Worm (Caenorhabditis elegans) whole organism, young adult: Measurements from ENCODE around the gene best-20.

Experiments
- B0019.2 ChIP-seq: fragments of 200-800 bp; sonication (Bioruptor generic); conservative IDR thresholded peaks from 2 replicates; pipeline ENCODE4 v1.3.6; 2022; ENCODE audit warnings: missing genetic modification reagents, missing genetic modification characterization, missing compliant biosample characterization
- B0035.1 ChIP-seq: sonication (generic microtip); optimal IDR thresholded peaks from 2 replicates; lab custom pipeline; 2016; ENCODE audit warnings: missing genetic modification characterization, mild to moderate bottlenecking, missing compliant biosample characterization, missing genotype, missing genetic modification reagents
- B0336.3 ChIP-seq: fragments of 200-800 bp; sonication (Bioruptor generic); IDR thresholded peaks from 2 replicates; pipeline ENCODE4 v1.3.6; 2022; ENCODE audit warnings: missing genetic modification characterization, missing compliant biosample characterization
- D2030.7 ChIP-seq: fragments of 200-800 bp; sonication (Bioruptor generic); IDR thresholded peaks from 2 replicates; pipeline ENCODE4 v1.3.6; 2022; ENCODE audit warnings: missing genetic modification reagents, missing genetic modification characterization, missing compliant biosample characterization
- F23B12.7 ChIP-seq: sonication (generic microtip); optimal IDR thresholded peaks from 2 replicates; lab custom pipeline; 2017; ENCODE audit warnings: missing genetic modification characterization, mild to moderate bottlenecking, missing compliant biosample characterization, antibody characterized with exemption, moderate library complexity; ENCODE audit not compliant: insufficient read depth
- F37B4.10 ChIP-seq: fragments of 200-800 bp; sonication (Bioruptor generic); IDR thresholded peaks from 2 replicates; pipeline ENCODE4 v1.3.6; 2022; ENCODE audit warnings: missing genetic modification characterization, missing compliant biosample characterization
- F49E8.2 ChIP-seq: sonication (generic microtip); optimal IDR thresholded peaks from 3 replicates; lab custom pipeline; 2017; ENCODE audit warnings: missing genetic modification characterization, mild to moderate bottlenecking, missing compliant biosample characterization, antibody characterized with exemption, moderate library complexity; ENCODE audit not compliant: insufficient read depth
- F55B11.4 ChIP-seq: sonication (generic microtip); optimal IDR thresholded peaks from 2 replicates; lab custom pipeline; 2016; ENCODE audit warnings: missing compliant biosample characterization, missing genetic modification characterization, borderline replicate concordance; ENCODE audit not compliant: insufficient read depth
- K11D2.4 ChIP-seq: fragments of 200-800 bp; sonication (Bioruptor generic); IDR thresholded peaks from 2 replicates; pipeline ENCODE4 v1.3.6; 2022; ENCODE audit warnings: missing genetic modification reagents, missing genetic modification characterization, missing compliant biosample characterization
- K12H6.12 ChIP-seq: fragments of 200-800 bp; sonication (Bioruptor generic); optimal IDR thresholded peaks from 2 replicates; lab custom pipeline; 2018; ENCODE audit warnings: mild to moderate bottlenecking, missing genetic modification characterization, missing compliant biosample characterization
- Y56A3A.18 ChIP-seq: fragments of 200-800 bp; sonication (Bioruptor generic); IDR thresholded peaks from 2 replicates; pipeline ENCODE4 v1.3.6; 2022; ENCODE audit warnings: missing genetic modification reagents, missing genetic modification characterization, missing compliant biosample characterization
- Y79H2A.3 ChIP-seq: fragments of 200-800 bp; sonication (Bioruptor generic); conservative IDR thresholded peaks from 2 replicates; pipeline ENCODE4 v1.3.6; 2022; ENCODE audit warnings: missing genetic modification reagents, missing genetic modification characterization, missing compliant biosample characterization
- ZK185.1 ChIP-seq: sonication (generic microtip); optimal IDR thresholded peaks from 2 replicates; lab custom pipeline; 2016; ENCODE audit warnings: mild to moderate bottlenecking, missing genetic modification characterization, missing compliant biosample characterization; ENCODE audit not compliant: poor library complexity, severe bottlenecking
- ama-1 ChIP-seq, 3 experiments: fragments of 150-350 bp in 1 of 3; sonication (generic microtip) in 2 of 3; optimal IDR thresholded peaks; 2 replicates each; lab custom pipeline; 2014 to 2018; ENCODE audit warnings: missing biosample characterization in 2 of 3, missing genetic modification characterization in 2 of 3, missing genetic modification reagents in 2 of 3
- ccch-3 ChIP-seq: fragments of 200-800 bp; sonication (Bioruptor generic); optimal IDR thresholded peaks from 2 replicates; lab custom pipeline; 2018; ENCODE audit warnings: mild to moderate bottlenecking, missing genetic modification characterization, missing compliant biosample characterization
- ceh-100 ChIP-seq: fragments of 200-800 bp; sonication (Bioruptor generic); IDR thresholded peaks from 2 replicates; pipeline ENCODE4 v1.3.6; 2022; ENCODE audit warnings: missing genetic modification reagents, missing genetic modification characterization, missing compliant biosample characterization
- ceh-27 ChIP-seq: fragments of 200-800 bp; sonication (Bioruptor generic); optimal IDR thresholded peaks from 2 replicates; lab custom pipeline; 2018; ENCODE audit warnings: mild to moderate bottlenecking, missing genetic modification characterization, moderate library complexity, missing compliant biosample characterization
- ceh-79 ChIP-seq: sonication (generic microtip); optimal IDR thresholded peaks from 2 replicates; lab custom pipeline; 2017; ENCODE audit warnings: mild to moderate bottlenecking, missing genetic modification characterization, missing compliant biosample characterization
- dpl-1 ChIP-seq: fragments of 150-350 bp; optimal IDR thresholded peaks from 2 replicates; lab custom pipeline; 2014; ENCODE audit warnings: missing biosample characterization, missing genetic modification reagents, missing genetic modification characterization
- egl-44 ChIP-seq: fragments of 200-800 bp; sonication (Bioruptor generic); IDR thresholded peaks from 2 replicates; pipeline ENCODE4 v1.3.6; 2022; ENCODE audit warnings: missing genetic modification reagents, missing genetic modification characterization, missing compliant biosample characterization
- ekl-4 ChIP-seq: fragments of 200-800 bp; sonication (Bioruptor generic); IDR thresholded peaks from 2 replicates; pipeline ENCODE4 v1.3.6; 2022; ENCODE audit warnings: missing genetic modification reagents, missing genetic modification characterization, missing compliant biosample characterization
- gei-17 ChIP-seq: fragments of 200-800 bp; sonication (Bioruptor generic); optimal IDR thresholded peaks from 2 replicates; lab custom pipeline; 2018; ENCODE audit warnings: mild to moderate bottlenecking, missing genetic modification characterization, missing compliant biosample characterization
- hlh-12 ChIP-seq: sonication (generic microtip); optimal IDR thresholded peaks from 2 replicates; lab custom pipeline; 2016; ENCODE audit warnings: missing genetic modification characterization, missing compliant biosample characterization
- hmg-1.2 ChIP-seq: fragments of 200-800 bp; sonication (Bioruptor generic); IDR thresholded peaks from 2 replicates; pipeline ENCODE4 v1.3.6; 2022; ENCODE audit warnings: missing genetic modification reagents, missing genetic modification characterization, missing compliant biosample characterization
- hrde-1 ChIP-seq: sonication (generic microtip); optimal IDR thresholded peaks from 2 replicates; lab custom pipeline; 2016; ENCODE audit warnings: missing genetic modification characterization, mild to moderate bottlenecking, missing compliant biosample characterization, moderate library complexity, missing genotype, missing genetic modification reagents, borderline replicate concordance
- let-526 ChIP-seq: fragments of 200-800 bp; sonication (Bioruptor generic); IDR thresholded peaks from 2 replicates; pipeline ENCODE4 v1.3.6; 2022; ENCODE audit warnings: missing genetic modification reagents, missing genetic modification characterization, missing compliant biosample characterization
- let-607 ChIP-seq, 2 experiments: fragments of 200-800 bp in 1 of 2; sonication (Bioruptor generic) in 1 of 2; sonication (generic microtip) in 1 of 2; optimal IDR thresholded peaks; 2 replicates each; lab custom pipeline; 2016 to 2018; ENCODE audit warnings: mild to moderate bottlenecking in 2 of 2, missing compliant biosample characterization in 2 of 2, missing genetic modification characterization in 2 of 2, moderate library complexity in 2 of 2, missing genotype in 1 of 2
- lin-26 ChIP-seq: fragments of 200-800 bp; sonication (Bioruptor generic); IDR thresholded peaks from 2 replicates; pipeline ENCODE4 v1.3.6; 2022; ENCODE audit warnings: missing genetic modification reagents, missing genetic modification characterization, missing compliant biosample characterization
- lsl-1 ChIP-seq: fragments of 200-800 bp; sonication (Bioruptor generic); optimal IDR thresholded peaks from 2 replicates; lab custom pipeline; 2018; ENCODE audit warnings: mild to moderate bottlenecking, missing genetic modification characterization, moderate library complexity, missing compliant biosample characterization
- mcd-1 ChIP-seq: fragments of 200-800 bp; sonication (Bioruptor generic); IDR thresholded peaks from 2 replicates; pipeline ENCODE4 v1.3.6; 2022; ENCODE audit warnings: missing genetic modification reagents, missing genetic modification characterization, missing compliant biosample characterization
- nhr-27 ChIP-seq: fragments of 200-800 bp; sonication (Bioruptor generic); optimal IDR thresholded peaks from 2 replicates; lab custom pipeline; 2018; ENCODE audit warnings: mild to moderate bottlenecking, missing genetic modification characterization, moderate library complexity, missing compliant biosample characterization
- nhr-90 ChIP-seq: sonication (generic microtip); optimal IDR thresholded peaks from 2 replicates; lab custom pipeline; 2016; ENCODE audit warnings: missing genotype, mild to moderate bottlenecking, missing genetic modification characterization, missing compliant biosample characterization
- sea-2 ChIP-seq: fragments of 200-800 bp; sonication (Bioruptor generic); IDR thresholded peaks from 2 replicates; pipeline ENCODE4 v1.3.6; 2022; ENCODE audit warnings: missing genetic modification characterization, missing compliant biosample characterization
- snpc-1.3 ChIP-seq: sonication (generic microtip); optimal IDR thresholded peaks from 2 replicates; lab custom pipeline; 2017; ENCODE audit warnings: missing genetic modification characterization, mild to moderate bottlenecking, missing compliant biosample characterization, antibody characterized with exemption, moderate library complexity, missing genotype, missing genetic modification reagents; ENCODE audit not compliant: insufficient read depth
- snpc-4 ChIP-seq, 5 experiments: fragments of 150-350 bp in 1 of 5; sonication (generic microtip) in 4 of 5; optimal IDR thresholded peaks; 2 replicates each; lab custom pipeline; 2014 to 2018; ENCODE audit warnings: missing genetic modification characterization in 5 of 5, missing biosample characterization in 3 of 5, antibody characterized with exemption in 2 of 5, mild to moderate bottlenecking in 2 of 5, missing compliant biosample characterization in 2 of 5, missing genotype in 2 of 5, moderate library complexity in 2 of 5, missing genetic modification reagents in 1 of 5
- somi-1 ChIP-seq: fragments of 200-800 bp; sonication (Bioruptor generic); optimal IDR thresholded peaks from 2 replicates; lab custom pipeline; 2018; ENCODE audit warnings: mild to moderate bottlenecking, missing genetic modification characterization, missing compliant biosample characterization
- sptf-2 ChIP-seq: fragments of 200-800 bp; sonication (Bioruptor generic); optimal IDR thresholded peaks from 2 replicates; lab custom pipeline; 2018; ENCODE audit warnings: mild to moderate bottlenecking, missing genetic modification characterization, missing compliant biosample characterization
- unc-130 ChIP-seq: sonication (generic microtip); optimal IDR thresholded peaks from 2 replicates; lab custom pipeline; 2016; ENCODE audit warnings: missing genetic modification reagents, missing genetic modification characterization, missing compliant biosample characterization
- ztf-18 ChIP-seq: sonication (generic microtip); optimal IDR thresholded peaks from 2 replicates; lab custom pipeline; 2016; ENCODE audit warnings: missing genotype, mild to moderate bottlenecking, missing genetic modification characterization, missing compliant biosample characterization
- ztf-25 ChIP-seq: fragments of 200-800 bp; sonication (Bioruptor generic); IDR thresholded peaks from 2 replicates; pipeline ENCODE4 v1.3.6; 2022; ENCODE audit warnings: missing genetic modification reagents, missing genetic modification characterization, missing compliant biosample characterization
- ztf-26 ChIP-seq: sonication (generic microtip); optimal IDR thresholded peaks from 2 replicates; lab custom pipeline; 2017; ENCODE audit warnings: missing genetic modification characterization, missing compliant biosample characterization

Gene best-20

ce11 chrIV:3803252-3803651 is 47.2 kb downstream of the best-20 start, which contains the start of the genes algn-14 and M02B7.2 (continued):
- TF ChIP-seq K12H6.12 (tag; lab: Kevin White, UChicago) (no peak), ztf-18 (tag; lab: Kevin White, UChicago) (peak; percentile 12), lin-26 (GFP tag; lab: Robert Waterston, UW) (no peak), ceh-79 (tag; lab: Kevin White, UChicago) (no peak), sea-2 (GFP tag; lab: Robert Waterston, UW) (no peak), snpc-1.3 (tag; lab: Kevin White, UChicago) (no peak), nhr-90 (tag; lab: Kevin White, UChicago) (no peak), let-607 (tag; optimal IDR thresholded peaks at IDR 0.05; lab: Kevin White, UChicago) (peak in 1 of 2 experiments; percentile 42), ama-1 (optimal IDR thresholded peaks at IDR 0.05; lab: Kevin White, UChicago) (no peak), ama-1 (GFP tag; optimal IDR thresholded peaks at IDR 0.05; lab: Kevin White, UChicago) (no peak), hmg-1.2 (peak; percentile 30; the same call in 1 of the 2 replicates), mcd-1 (GFP tag; lab: Robert Waterston, UW) (peak; percentile 50; the same call in 1 of the 2 replicates), snpc-4 (GFP tag; optimal IDR thresholded peaks at IDR 0.05; lab: Kevin White, UChicago) (no peak), snpc-4 (tag; optimal IDR thresholded peaks at IDR 0.05; lab: Kevin White, UChicago) (peak in 1 of 4 experiments; percentile 5), ztf-25 (0 out of 2 replicates have a peak, but pooled peaks have one; percentile 40), nhr-27 (tag; lab: Kevin White, UChicago) (no peak), gei-17 (no peak), F49E8.2 (tag; lab: Kevin White, UChicago) (no peak), K11D2.4 (GFP tag; lab: Robert Waterston, UW) (no peak), unc-130 (peak; percentile 71), let-526 (GFP tag; lab: Robert Waterston, UW) (no peak), D2030.7 (GFP tag; lab: Robert Waterston, UW) (peak; percentile 23; the same call in 1 of the 2 replicates), F37B4.10 (GFP tag; lab: Robert Waterston, UW) (no peak), egl-44 (no peak), B0035.1 (tag; lab: Kevin White, UChicago) (no peak), ztf-26 (no peak), ekl-4 (no peak; the same call in 1 of the 2 replicates), F55B11.4 (no peak), sptf-2 (GFP tag; lab: Kevin White, UChicago) (no peak), Y79H2A.3 (GFP tag; lab: Robert Waterston, UW) (0 out of 2 replicates have a peak, but pooled peaks have one; percentile 54), dpl-1 (GFP tag; lab: Kevin White, UChicago) (no peak), lsl-1 (GFP tag; lab: Kevin White, UChicago) (peak; percentile 26), ZK185.1 (no peak), ceh-100 (GFP tag; lab: Robert Waterston, UW) (0 out of 2 replicates have a peak, but pooled peaks have one; percentile 44), ceh-27 (GFP tag; lab: Kevin White, UChicago) (peak; percentile 37)

ce11 chrIV:3805219-3805618 is 49.2 kb downstream of the best-20 start, which contains the start of gene fbxc-47:
TSS of gene fbxc-47 (plus strand) at chrIV:3805519.
- TF ChIP-seq Y56A3A.18 (GFP tag; lab: Robert Waterston, UW), result no peak

ce11 chrIV:3807092-3807491 is 51.1 kb downstream of the best-20 start, which contains the start of gene M02B7.7:
TSS of gene M02B7.7 (minus strand) at chrIV:3807192.
- no peak for TF ChIP-seq F49E8.2 (tag; lab: Kevin White, UChicago)
- no peak for TF ChIP-seq let-526 (GFP tag; lab: Robert Waterston, UW)
- TF ChIP-seq B0019.2 (GFP tag; lab: Robert Waterston, UW), result no peak
- TF ChIP-seq hrde-1 (tag; lab: Kevin White, UChicago), result no peak
- TF ChIP-seq somi-1 (GFP tag; lab: Kevin White, UChicago), result no peak
- no peak for TF ChIP-seq F23B12.7 (tag; lab: Kevin White, UChicago)
- no peak for TF ChIP-seq ccch-3 (GFP tag; lab: Kevin White, UChicago)
- no peak for TF ChIP-seq B0336.3
- no peak for TF ChIP-seq hlh-12 (tag; lab: Kevin White, UChicago)
